Worm (Caenorhabditis elegans): ENCODE data around the gene C07E3.10.

Gene C07E3.10

ce11 chrII:10346075-10346474, at the start of gene C07E3.10:
Gene C07E3.10 (plus strand): TSS chrII:10346375.
- TF ChIP-seq flt-1 (GFP tag; IDR thresholded peaks at IDR 0.05) (peak; percentile 10; the same call in 1 of the 2 replicates), ref-1 (GFP tag; conservative IDR thresholded peaks at IDR 0.05) (no peak)

- TF ChIP-seq med-1 (GFP tag; optimal IDR thresholded peaks at IDR 0.05; ENCODE audit: insufficient read depth) (no peak), ztf-23 (GFP tag; IDR thresholded peaks at IDR 0.05) (no peak), ref-1 (GFP tag; conservative IDR thresholded peaks at IDR 0.05) (no peak), flt-1 (GFP tag; IDR thresholded peaks at IDR 0.05) (no peak)
Measured at ce11 chrII:10300082-10300749, 46.0 kb upstream of the C07E3.10 start, which contains the start of gene nep-26. Gene nep-26 (minus strand): TSS chrII:10300132.

ce11 chrII:10300954-10301353, 45.2 kb upstream of the C07E3.10 start, which contains the start of gene mdt-22:
Gene mdt-22 (plus strand): TSS chrII:10301216.
- TF ChIP-seq ztf-29 (GFP tag; IDR thresholded peaks at IDR 0.05) (no peak), med-1 (GFP tag; optimal IDR thresholded peaks at IDR 0.05; ENCODE audit: insufficient read depth) (no peak), ztf-23 (GFP tag; IDR thresholded peaks at IDR 0.05) (peak; percentile 58; the same call in 1 of the 2 replicates), tab-1 (GFP tag; IDR thresholded peaks at IDR 0.05) (no peak), ref-1 (GFP tag; conservative IDR thresholded peaks at IDR 0.05) (no peak), cog-1 (tag; optimal IDR thresholded peaks at IDR 0.05) (peak; percentile 46), flt-1 (GFP tag; IDR thresholded peaks at IDR 0.05) (peak; percentile 80; the same call in 1 of the 2 replicates), klf-2 (GFP tag; conservative IDR thresholded peaks at IDR 0.05) (0 out of 2 replicates have a peak, but pooled peaks have one; percentile 67), T22C8.4 (GFP tag; IDR thresholded peaks at IDR 0.05) (no peak)

- 0 out of 2 replicates have a peak, but pooled peaks have one; percentile 65 for TF ChIP-seq klf-2 (GFP tag; conservative IDR thresholded peaks at IDR 0.05)
- 0 out of 2 replicates have a peak, but pooled peaks have one; percentile 35 for TF ChIP-seq tab-1 (GFP tag; IDR thresholded peaks at IDR 0.05)
- 0 out of 2 replicates have a peak, but pooled peaks have one; percentile 33 for TF ChIP-seq ztf-29 (GFP tag; IDR thresholded peaks at IDR 0.05)
- TF ChIP-seq ztf-23 (GFP tag; IDR thresholded peaks at IDR 0.05), result peak; percentile 63; the same call in 1 of the 2 replicates
Measured at ce11 chrII:10302141-10302574, 44.0 kb upstream of the C07E3.10 start.

ce11 chrII:10302646-10303045, 43.5 kb upstream of the C07E3.10 start, which contains the start of gene clpp-1:
Gene clpp-1 (minus strand): TSS chrII:10302842.
- TF ChIP-seq ztf-29 (GFP tag; IDR thresholded peaks at IDR 0.05) (no peak), T22C8.4 (GFP tag; IDR thresholded peaks at IDR 0.05) (no peak), ztf-23 (GFP tag; IDR thresholded peaks at IDR 0.05) (no peak), klf-2 (GFP tag; conservative IDR thresholded peaks at IDR 0.05) (no peak), ref-1 (GFP tag; conservative IDR thresholded peaks at IDR 0.05) (no peak), med-1 (GFP tag; optimal IDR thresholded peaks at IDR 0.05; ENCODE audit: insufficient read depth) (no peak), tab-1 (GFP tag; IDR thresholded peaks at IDR 0.05) (no peak), cog-1 (tag; optimal IDR thresholded peaks at IDR 0.05) (no peak), flt-1 (GFP tag; IDR thresholded peaks at IDR 0.05) (no peak)

- TF ChIP-seq cog-1 (tag; optimal IDR thresholded peaks at IDR 0.05) (peak; percentile 7), klf-2 (GFP tag; conservative IDR thresholded peaks at IDR 0.05) (no peak), med-1 (GFP tag; optimal IDR thresholded peaks at IDR 0.05; ENCODE audit: insufficient read depth) (peak; percentile 62), ztf-23 (GFP tag; IDR thresholded peaks at IDR 0.05) (no peak)
Measured at ce11 chrII:10303663-10304115, 42.5 kb upstream of the C07E3.10 start, which contains the start of gene vha-9. Gene vha-9 (minus strand): TSS chrII:10303713.

ce11 chrII:10304736-10305135, 41.4 kb upstream of the C07E3.10 start:
- TF ChIP-seq tab-1 (GFP tag; IDR thresholded peaks at IDR 0.05) (peak; percentile 78; the same call in 1 of the 2 replicates), ztf-23 (GFP tag; IDR thresholded peaks at IDR 0.05) (0 out of 2 replicates have a peak, but pooled peaks have one; percentile 34)

ce11 chrII:10308726-10309125, 37.4 kb upstream of the C07E3.10 start, which contains the start of gene gcy-4:
Gene gcy-4 (minus strand): TSS chrII:10308826.
- TF ChIP-seq ref-1 (GFP tag; conservative IDR thresholded peaks at IDR 0.05), result no peak
- no peak for TF ChIP-seq klf-2 (GFP tag; conservative IDR thresholded peaks at IDR 0.05)
- TF ChIP-seq cog-1 (tag; optimal IDR thresholded peaks at IDR 0.05), result no peak
- TF ChIP-seq flt-1 (GFP tag; IDR thresholded peaks at IDR 0.05), result no peak
- TF ChIP-seq med-1 (GFP tag; optimal IDR thresholded peaks at IDR 0.05; ENCODE audit: insufficient read depth), result no peak
- no peak for TF ChIP-seq tab-1 (GFP tag; IDR thresholded peaks at IDR 0.05)
- no peak for TF ChIP-seq ztf-29 (GFP tag; IDR thresholded peaks at IDR 0.05)
- TF ChIP-seq T22C8.4 (GFP tag; IDR thresholded peaks at IDR 0.05), result no peak
- no peak for TF ChIP-seq ztf-23 (GFP tag; IDR thresholded peaks at IDR 0.05)

- TF ChIP-seq cog-1 (tag; optimal IDR thresholded peaks at IDR 0.05), result no peak
- TF ChIP-seq T22C8.4 (GFP tag; IDR thresholded peaks at IDR 0.05), result no peak
- TF ChIP-seq flt-1 (GFP tag; IDR thresholded peaks at IDR 0.05), result no peak
Measured at ce11 chrII:10309337-10309736, 36.8 kb upstream of the C07E3.10 start, which contains the start of gene ZK970.8. Gene ZK970.8 (plus strand): TSS chrII:10309637.

- no peak for TF ChIP-seq ztf-23 (GFP tag; IDR thresholded peaks at IDR 0.05)
Measured at ce11 chrII:10311973-10312372, 34.2 kb upstream of the C07E3.10 start, which contains the start of gene srlf-34. Gene srlf-34 (plus strand): TSS chrII:10312293.

- TF ChIP-seq flt-1 (GFP tag; IDR thresholded peaks at IDR 0.05) (no peak), klf-2 (GFP tag; conservative IDR thresholded peaks at IDR 0.05) (no peak), ztf-23 (GFP tag; IDR thresholded peaks at IDR 0.05) (no peak), cog-1 (tag; optimal IDR thresholded peaks at IDR 0.05) (no peak), ztf-29 (GFP tag; IDR thresholded peaks at IDR 0.05) (no peak), T22C8.4 (GFP tag; IDR thresholded peaks at IDR 0.05) (no peak), ref-1 (GFP tag; conservative IDR thresholded peaks at IDR 0.05) (no peak)
Measured at ce11 chrII:10315252-10315651, 30.9 kb upstream of the C07E3.10 start, which contains the start of gene idpp-8. Gene idpp-8 (plus strand): TSS chrII:10315552.
